Worm (Caenorhabditis elegans): ENCODE data around the gene F28F8.9.
A peak's percentile ranks its signal among the peaks of the same experiment; 100 is the strongest.

ce11 chrV:15578386-15578785 lies at the start of gene F28F8.9:
- TF ChIP-seq nhr-237 (tag; optimal IDR thresholded peaks at IDR 0.05) (no peak), xbp-1 (tag; optimal IDR thresholded peaks at IDR 0.05) (peak; percentile 52), lin-39 (tag; optimal IDR thresholded peaks at IDR 0.05) (no peak), C04F5.9 (tag; optimal IDR thresholded peaks at IDR 0.05) (no peak)
